Worm (Caenorhabditis elegans) whole organism, late embryonic: ENCODE measurements around the gene T14B4.19.

Source experiments
- ceh-22 ChIP-seq: sonication (generic microtip); optimal IDR thresholded peaks from 2 replicates; lab custom pipeline; 2017; ENCODE audit warnings: missing biosample characterization, missing genetic modification characterization
- dmd-4 ChIP-seq: sonication (generic microtip); optimal IDR thresholded peaks from 2 replicates; lab custom pipeline; 2016; ENCODE audit warnings: borderline replicate concordance, missing genetic modification characterization, missing compliant biosample characterization
- fkh-10 ChIP-seq: fragments of 150-350 bp; optimal IDR thresholded peaks from 2 replicates; lab custom pipeline; 2014; ENCODE audit warnings: missing biosample characterization, missing genetic modification reagents, missing genetic modification characterization
- nfya-1 ChIP-seq: sonication (generic microtip); optimal IDR thresholded peaks from 2 replicates; lab custom pipeline; 2017; ENCODE audit warnings: missing genetic modification characterization, mild to moderate bottlenecking, missing compliant biosample characterization, antibody characterized with exemption, moderate library complexity
- nhr-11 ChIP-seq: fragments of 150-350 bp; optimal IDR thresholded peaks from 2 replicates; lab custom pipeline; 2014; ENCODE audit warnings: missing biosample characterization, missing genetic modification characterization
- pha-4 ChIP-seq: fragments of 150-350 bp; optimal IDR thresholded peaks from 2 replicates; lab custom pipeline; 2018; ENCODE audit warnings: missing biosample characterization, missing genetic modification reagents, missing genetic modification characterization
- unc-55 ChIP-seq: sonication (generic microtip); optimal IDR thresholded peaks from 2 replicates; lab custom pipeline; 2017; ENCODE audit warnings: missing biosample characterization, missing genetic modification reagents, missing genetic modification characterization

DNA sequence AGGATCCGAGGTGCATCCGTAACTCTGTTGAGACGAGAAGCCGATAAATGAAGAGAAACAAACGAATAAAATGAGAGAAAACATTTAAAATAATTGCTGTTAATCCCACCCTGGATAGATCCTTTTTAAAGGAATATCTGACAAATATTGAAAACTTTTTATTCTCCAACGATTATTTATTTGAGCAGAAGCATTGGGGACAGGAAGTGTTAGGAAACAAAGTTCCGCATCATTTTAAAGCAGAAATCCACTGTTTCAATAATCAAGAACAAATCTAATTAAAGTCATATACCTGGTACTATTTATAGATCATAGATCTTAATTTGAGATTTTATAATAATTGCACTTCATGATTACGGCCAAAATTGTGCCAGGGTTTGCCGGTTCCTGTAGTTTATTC, 38.2 kb upstream of the T14B4.19 start, which contains the start of gene F41G3.20:
- no peak for TF ChIP-seq dmd-4 (tag; lab: Kevin White, UChicago)
- no peak for TF ChIP-seq fkh-10 (GFP tag; lab: Kevin White, UChicago)
- TF ChIP-seq pha-4 (tag; lab: Kevin White, UChicago) = no peak
- TF ChIP-seq unc-55 (GFP tag; lab: Kevin White, UChicago) = no peak
- no peak for TF ChIP-seq nfya-1 (tag; lab: Kevin White, UChicago)
- no peak for TF ChIP-seq nhr-11 (tag; lab: Kevin White, UChicago)
- TF ChIP-seq ceh-22 (tag; lab: Kevin White, UChicago) = no peak
